Worm (Caenorhabditis elegans) whole organism, L1 larva: ENCODE data around the gene ZC204.13.

Experiments used
- elt-2 ChIP-seq: sonication (generic microtip); optimal IDR thresholded peaks from 2 replicates; lab custom pipeline; 2016; ENCODE audit warnings: missing genetic modification characterization, mild to moderate bottlenecking, inconsistent platforms, missing compliant biosample characterization, missing genetic modification reagents
- nhr-237 ChIP-seq: fragments of 150-350 bp; optimal IDR thresholded peaks from 2 replicates; lab custom pipeline; 2014; ENCODE audit warnings: missing biosample characterization, missing genetic modification characterization
- pqm-1 ChIP-seq: sonication (generic microtip); optimal IDR thresholded peaks from 3 replicates; lab custom pipeline; 2017; ENCODE audit warnings: missing biosample characterization, missing genetic modification characterization

ce11 chrII:1706385-1706784 lies 45.6 kb upstream of the ZC204.13 start, which contains the start of gene sdz-18:
- no peak for TF ChIP-seq pqm-1 (tag; lab: Kevin White, UChicago)
- TF ChIP-seq nhr-237 (tag; lab: Kevin White, UChicago) = no peak
- TF ChIP-seq elt-2 (tag; lab: Kevin White, UChicago) = no peak
